Fruit fly (Drosophila melanogaster): ENCODE measurements around the gene CG4374.

The CG4374 gene

dm6 chr3R:23368235-23368634 is 103.8 kb downstream of the CG4374 start:
- TF ChIP-seq CG17801 (GFP tag; optimal IDR thresholded peaks at IDR 0.05; ENCODE audit: partially characterized antibody), result no peak

- no peak for TF ChIP-seq CG17801 (GFP tag; optimal IDR thresholded peaks at IDR 0.05; ENCODE audit: partially characterized antibody)
These were observed 104.5 kb downstream of the CG4374 start for dm6 chr3R:23367540-23367939.

DNA sequence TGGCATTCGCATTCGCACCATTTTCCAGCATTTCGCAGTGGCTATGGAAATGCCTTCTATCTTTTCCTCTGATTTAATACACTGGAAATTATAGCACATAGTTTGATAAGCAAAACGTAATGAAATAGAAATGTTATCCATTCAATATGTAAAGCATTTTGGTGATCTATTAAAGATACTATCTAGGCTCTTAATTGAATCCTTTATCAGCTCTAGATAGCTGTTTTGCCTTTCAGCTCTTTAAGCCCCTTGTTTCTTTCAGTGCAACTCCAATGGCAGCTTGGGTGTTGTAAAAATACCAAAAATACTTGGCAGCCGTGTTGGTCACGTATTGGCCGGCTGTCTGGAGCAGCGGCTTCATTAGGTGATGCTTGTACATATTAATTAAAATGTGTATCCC is 107.0 kb downstream of the CG4374 start:
- no peak for TF ChIP-seq CG17801 (GFP tag; optimal IDR thresholded peaks at IDR 0.05; ENCODE audit: partially characterized antibody)

- TF ChIP-seq CG17801 (GFP tag; optimal IDR thresholded peaks at IDR 0.05; ENCODE audit: partially characterized antibody), result peak; percentile 88
These were observed 108.5 kb downstream of the CG4374 start, which contains the start of gene CG4408 for dm6 chr3R:23363515-23364124. Gene CG4408, minus strand, starts transcription at chr3R:23363574.

dm6 chr3R:23360356-23360755 is 111.7 kb downstream of the CG4374 start:
- no peak for TF ChIP-seq CG17801 (GFP tag; optimal IDR thresholded peaks at IDR 0.05; ENCODE audit: partially characterized antibody)

DNA sequence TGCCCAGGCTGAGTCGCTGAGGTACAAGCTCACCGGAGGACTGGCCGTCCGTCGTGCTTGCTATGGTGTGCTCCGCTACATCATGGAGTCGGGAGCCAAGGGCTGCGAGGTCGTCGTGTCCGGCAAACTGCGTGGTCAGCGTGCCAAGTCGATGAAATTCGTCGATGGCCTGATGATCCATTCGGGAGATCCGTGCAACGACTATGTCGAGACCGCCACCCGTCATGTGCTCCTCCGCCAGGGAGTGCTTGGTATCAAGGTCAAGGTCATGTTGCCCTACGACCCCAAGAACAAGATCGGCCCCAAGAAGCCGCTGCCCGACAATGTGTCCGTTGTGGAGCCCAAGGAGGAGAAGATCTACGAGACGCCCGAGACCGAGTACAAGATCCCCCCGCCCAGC is 112.7 kb downstream of the CG4374 start:
- TF ChIP-seq CG17801 (GFP tag; optimal IDR thresholded peaks at IDR 0.05; ENCODE audit: partially characterized antibody), result no peak
